Worm (Caenorhabditis elegans) whole organism, L3 larva: Measurements from ENCODE around the gene M153.3.

ENCODE experiments used
- R02D3.7 ChIP-seq: fragments of 150-350 bp; optimal IDR thresholded peaks from 2 replicates; lab custom pipeline; 2014; ENCODE audit warnings: missing biosample characterization, missing genetic modification characterization
- egl-27 ChIP-seq: sonication (generic microtip); optimal IDR thresholded peaks from 4 replicates; lab custom pipeline; 2017; ENCODE audit warnings: missing biosample characterization, missing genetic modification reagents, missing genetic modification characterization
- nhr-12 ChIP-seq: fragments of 150-350 bp; optimal IDR thresholded peaks from 2 replicates; lab custom pipeline; 2014; ENCODE audit warnings: missing biosample characterization, missing genetic modification characterization
- nhr-77 ChIP-seq: fragments of 150-350 bp; optimal IDR thresholded peaks from 2 replicates; lab custom pipeline; 2014; ENCODE audit warnings: missing biosample characterization, missing genetic modification characterization
- sea-2 ChIP-seq: fragments of 150-350 bp; sonication (generic microtip); optimal IDR thresholded peaks from 4 replicates; lab custom pipeline; 2014; ENCODE audit warnings: missing biosample characterization, missing genetic modification reagents, missing genetic modification characterization
- unc-62 ChIP-seq: fragments of 150-350 bp; sonication (generic microtip); optimal IDR thresholded peaks from 4 replicates; lab custom pipeline; 2014; ENCODE audit warnings: missing biosample characterization, missing genetic modification reagents, missing genetic modification characterization

DNA sequence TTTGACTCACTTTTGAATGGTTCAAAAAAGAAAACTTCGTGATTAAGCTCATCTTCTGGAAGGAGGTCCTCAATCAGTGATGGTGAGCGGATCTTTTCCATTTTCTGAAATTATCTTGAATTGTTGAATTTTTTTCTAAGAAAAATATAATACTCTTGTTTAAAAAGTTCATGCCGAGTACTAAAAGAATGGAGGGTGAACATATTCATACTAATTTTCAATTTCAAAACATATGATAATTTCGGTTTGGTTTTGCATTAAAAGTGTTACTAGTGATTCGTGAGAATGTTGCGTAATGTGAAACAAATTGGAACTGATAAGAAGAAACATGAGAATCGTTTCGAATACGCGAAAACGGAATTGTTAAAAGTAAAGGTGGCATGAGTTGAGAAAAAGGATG, 1.6 kb upstream of the M153.3 start, which contains the start of gene lyst-1:
- no peak for TF ChIP-seq sea-2 (GFP tag; lab: Kevin White, UChicago)
- no peak for TF ChIP-seq egl-27 (tag; lab: Kevin White, UChicago)
- no peak for TF ChIP-seq nhr-12 (tag; lab: Kevin White, UChicago)
- no peak for TF ChIP-seq unc-62 (GFP tag; lab: Kevin White, UChicago)
- TF ChIP-seq R02D3.7 (tag; lab: Kevin White, UChicago), result no peak
- no peak for TF ChIP-seq nhr-77 (tag; lab: Kevin White, UChicago)
